Fruit fly (Drosophila melanogaster) whole organism, adult: ENCODE data around the gene CG6726.
A peak's percentile ranks its signal among the peaks of the same experiment; 100 is the strongest.

Experiments
- CG11617 ChIP-seq: fragments of 200-800 bp; sonication (Bioruptor generic); optimal IDR thresholded peaks from 2 replicates; lab custom pipeline; 2017; ENCODE audit warnings: mild to moderate bottlenecking, missing biosample characterization, missing genetic modification reagents, missing genetic modification characterization
- CG12768 ChIP-seq: fragments of 200-800 bp; sonication (Bioruptor generic); optimal IDR thresholded peaks from 2 replicates; lab custom pipeline; 2017; ENCODE audit warnings: missing biosample characterization, missing genetic modification characterization, mild to moderate bottlenecking, moderate library complexity, missing genetic modification reagents
- CG14711 ChIP-seq: fragments of 200-800 bp; sonication (Bioruptor generic); optimal IDR thresholded peaks from 2 replicates; lab custom pipeline; 2018; ENCODE audit warnings: missing biosample characterization, mild to moderate bottlenecking, missing genetic modification characterization, moderate library complexity
- CG1620 ChIP-seq: fragments of 200-800 bp; sonication (Bioruptor generic); optimal IDR thresholded peaks from 2 replicates; lab custom pipeline; 2016; ENCODE audit warnings: missing biosample characterization, missing genetic modification characterization
- CG33017 ChIP-seq: fragments of 200-800 bp; sonication (Bioruptor generic); optimal IDR thresholded peaks from 2 replicates; lab custom pipeline; 2018; ENCODE audit warnings: missing biosample characterization, mild to moderate bottlenecking, missing genetic modification characterization, moderate library complexity
- CG5204 ChIP-seq: fragments of 200-800 bp; sonication (Bioruptor generic); optimal IDR thresholded peaks from 2 replicates; lab custom pipeline; 2016; ENCODE audit warnings: missing biosample characterization, missing genetic modification characterization
- CG7045 ChIP-seq: fragments of 200-800 bp; sonication (Bioruptor generic); optimal IDR thresholded peaks from 2 replicates; lab custom pipeline; 2017; ENCODE audit warnings: missing biosample characterization, mild to moderate bottlenecking, missing genetic modification characterization
- CG7101 ChIP-seq: fragments of 200-800 bp; sonication (Bioruptor generic); optimal IDR thresholded peaks from 2 replicates; lab custom pipeline; 2018; ENCODE audit warnings: missing biosample characterization, mild to moderate bottlenecking, missing genetic modification characterization, moderate library complexity
- Clk ChIP-seq: fragments of 200-800 bp; sonication (Bioruptor generic); optimal IDR thresholded peaks from 2 replicates; lab custom pipeline; 2017; ENCODE audit warnings: missing biosample characterization, missing genetic modification characterization
- Crg-1 ChIP-seq: fragments of 200-800 bp; sonication (Bioruptor generic); optimal IDR thresholded peaks from 2 replicates; lab custom pipeline; 2016; ENCODE audit warnings: missing biosample characterization, missing genetic modification characterization
- Hr96 ChIP-seq: fragments of 200-800 bp; sonication (Bioruptor generic); optimal IDR thresholded peaks from 2 replicates; lab custom pipeline; 2016; ENCODE audit warnings: missing biosample characterization, missing genetic modification characterization
- Mnt ChIP-seq: fragments of 200-800 bp; sonication (Bioruptor generic); optimal IDR thresholded peaks from 2 replicates; lab custom pipeline; 2016; ENCODE audit warnings: missing biosample characterization, mild to moderate bottlenecking, missing genetic modification characterization
- bab1 ChIP-seq: fragments of 200-800 bp; sonication (Bioruptor generic); optimal IDR thresholded peaks from 3 replicates; lab custom pipeline; 2019; ENCODE audit warnings: missing biosample characterization, mild to moderate bottlenecking, missing genetic modification characterization, moderate library complexity
- cic ChIP-seq: fragments of 200-800 bp; sonication (Bioruptor generic); optimal IDR thresholded peaks from 2 replicates; lab custom pipeline; 2017; ENCODE audit warnings: missing biosample characterization, mild to moderate bottlenecking, missing genetic modification characterization, moderate library complexity
- cnc ChIP-seq, 2 experiments: fragments of >200 bp; optimal IDR thresholded peaks; 2 replicates each; lab custom pipeline; 2017
- kay ChIP-seq: fragments of 200-800 bp; sonication (Bioruptor generic); peaks from one replicate; lab custom pipeline; 2016; ENCODE audit warnings: missing biosample characterization, missing genetic modification characterization, borderline replicate concordance
- ovo ChIP-seq: fragments of 200-800 bp; sonication (Bioruptor generic); optimal IDR thresholded peaks from 2 replicates; lab custom pipeline; 2016; ENCODE audit warnings: missing biosample characterization, missing genetic modification characterization
- pad ChIP-seq: fragments of 200-800 bp; sonication (Bioruptor generic); optimal IDR thresholded peaks from 3 replicates; lab custom pipeline; 2017; ENCODE audit warnings: missing biosample characterization, missing genetic modification characterization, mild to moderate bottlenecking, moderate library complexity, missing genetic modification reagents
- tj ChIP-seq: fragments of 200-800 bp; sonication (Bioruptor generic); optimal IDR thresholded peaks from 3 replicates; lab custom pipeline; 2017; ENCODE audit warnings: missing biosample characterization, mild to moderate bottlenecking, missing genetic modification characterization, moderate library complexity
- toe ChIP-seq: fragments of 200-800 bp; sonication (Bioruptor generic); optimal IDR thresholded peaks from 2 replicates; lab custom pipeline; 2016; ENCODE audit warnings: missing biosample characterization, missing genetic modification characterization

Gene CG6726

DNA sequence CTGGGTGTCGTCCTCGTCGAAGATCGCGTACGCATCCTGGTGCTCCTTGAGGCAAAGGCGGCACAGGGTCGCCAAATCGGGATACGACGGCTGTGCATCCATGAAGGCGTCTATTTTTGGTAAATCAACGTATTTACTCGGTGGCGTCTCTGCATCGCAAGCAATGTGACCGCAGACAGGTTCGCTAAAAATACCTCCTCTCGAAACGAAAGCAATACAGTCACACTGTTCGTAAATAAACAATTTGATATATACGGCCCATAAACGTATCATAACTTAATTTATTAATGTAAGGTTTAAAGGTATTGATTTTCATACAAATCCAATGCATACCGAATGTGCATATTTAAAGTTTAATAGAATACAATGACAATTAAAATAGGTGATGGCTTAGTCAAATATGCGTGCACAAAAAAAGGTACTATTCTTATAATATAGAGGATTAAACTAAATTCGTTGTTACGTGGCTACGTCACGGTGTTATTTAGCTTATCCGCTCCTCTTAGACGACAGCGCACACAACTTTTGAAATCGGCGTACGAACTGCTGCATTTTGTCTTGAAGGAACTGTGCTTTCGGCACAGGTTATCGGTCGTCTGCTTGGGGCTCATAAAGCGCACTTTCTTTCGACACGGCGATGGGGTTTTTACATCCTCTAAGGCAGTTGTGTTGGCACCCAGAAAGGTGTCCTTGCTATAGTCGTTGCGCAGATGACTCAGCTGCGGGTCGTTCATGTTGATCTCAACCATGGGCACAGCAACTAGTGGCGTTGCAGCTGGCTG lies 34.9 kb downstream of the CG6726 start, which contains the start of gene CG31365:
Gene CG31365 (minus strand): TSS at position 182 of the 782 bp plus-strand sequence.
- TF ChIP-seq CG11617, result peak; percentile 28
- TF ChIP-seq bab1 (GFP tag; lab: Kevin White, UChicago), result peak; percentile 29
- TF ChIP-seq CG5204 (GFP tag; lab: Kevin White, UChicago), result no peak
- TF ChIP-seq Hr96, result no peak

- TF ChIP-seq CG12768, result no peak
- no peak for TF ChIP-seq CG5204 (GFP tag; lab: Kevin White, UChicago)
- no peak for TF ChIP-seq Mnt (GFP tag; lab: Kevin White, UChicago)
- no peak for TF ChIP-seq ovo (GFP tag; lab: Kevin White, UChicago)
- no peak for TF ChIP-seq Clk
- peak; percentile 49 for TF ChIP-seq bab1 (GFP tag; lab: Kevin White, UChicago)
Measured at dm6 chr3R:23127796-23128195, 36.3 kb downstream of the CG6726 start, which contains the start of gene CG31457. TSS of gene CG31457 (minus strand) at chr3R:23127981.

DNA sequence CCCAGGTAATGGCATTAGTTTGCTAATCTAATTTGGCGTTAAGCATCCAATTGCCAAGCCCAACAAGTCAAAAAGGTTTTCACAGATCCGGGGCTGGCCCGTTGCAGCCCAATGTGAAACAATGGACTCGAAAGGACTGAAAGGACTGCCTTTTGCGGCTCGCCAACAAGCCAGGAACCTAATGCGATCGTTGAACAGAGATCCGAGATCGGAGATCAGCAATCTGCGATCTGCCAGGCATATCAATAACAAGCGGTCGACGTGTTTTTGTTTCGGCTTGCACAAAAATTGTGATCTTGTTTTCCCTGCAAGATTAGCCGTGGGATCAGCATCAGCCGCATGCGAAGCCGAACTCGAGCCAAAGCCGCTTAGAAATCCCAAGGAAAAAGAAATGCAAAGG lies 38.1 kb downstream of the CG6726 start:
- no peak for TF ChIP-seq CG11617
- TF ChIP-seq Clk, result no peak
- TF ChIP-seq CG7101 (tag; lab: Kevin White, UChicago), result no peak
- no peak for TF ChIP-seq Mnt (GFP tag; lab: Kevin White, UChicago)
- TF ChIP-seq ovo (GFP tag; lab: Kevin White, UChicago), result no peak
- no peak for TF ChIP-seq CG1620 (GFP tag; lab: Kevin White, UChicago)
- TF ChIP-seq Hr96, result no peak

DNA sequence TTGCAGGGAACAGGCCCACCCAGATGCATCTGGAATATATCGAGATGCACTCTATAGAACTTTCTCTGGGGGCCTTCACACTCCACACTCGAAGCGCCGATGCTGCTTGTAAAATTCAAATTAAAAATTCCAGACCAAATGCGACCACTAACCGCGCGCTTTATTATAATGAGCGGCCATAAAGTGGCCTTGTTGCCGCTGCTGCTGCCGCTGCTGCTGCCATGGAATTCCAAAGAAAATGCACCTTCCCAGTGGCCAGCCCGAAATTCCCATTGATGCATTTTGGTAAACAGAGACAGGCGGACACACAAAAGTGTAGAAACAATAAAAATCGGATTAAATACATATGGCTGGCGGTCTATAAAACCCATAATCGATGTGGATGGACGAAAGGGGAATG lies 38.7 kb downstream of the CG6726 start:
- TF ChIP-seq toe (GFP tag; lab: Kevin White, UChicago), result no peak
- no peak for TF ChIP-seq Mnt (GFP tag; lab: Kevin White, UChicago)
- TF ChIP-seq pad (GFP tag; lab: Kevin White, UChicago), result no peak
- TF ChIP-seq CG14711 (tag; lab: Kevin White, UChicago), result no peak
- no peak for TF ChIP-seq CG1620 (GFP tag; lab: Kevin White, UChicago)
- TF ChIP-seq CG33017 (tag; lab: Kevin White, UChicago), result no peak
- no peak for TF ChIP-seq cic
- no peak for TF ChIP-seq kay (GFP tag; lab: Kevin White, UChicago)
- no peak for TF ChIP-seq CG7045

DNA sequence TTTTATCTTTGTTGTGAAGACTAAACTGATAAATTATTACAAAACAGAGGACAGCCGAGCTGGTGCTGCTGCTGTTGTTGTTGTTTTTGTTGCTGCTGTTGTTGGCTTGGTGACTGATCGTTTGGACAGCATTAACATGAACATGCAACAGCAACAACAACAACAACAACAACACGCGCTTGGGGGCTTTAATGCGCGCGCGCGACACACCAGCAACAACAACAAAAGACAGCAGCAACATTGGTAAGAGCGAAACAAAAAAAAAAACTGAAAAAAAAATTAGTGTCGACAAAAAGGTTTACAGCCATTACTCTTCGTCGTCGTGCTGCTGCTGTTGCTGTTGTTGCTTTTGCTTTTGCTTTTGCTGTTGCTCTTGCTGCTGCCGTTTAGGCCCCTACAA lies 39.4 kb downstream of the CG6726 start:
- TF ChIP-seq Hr96 (no peak), CG7045 (no peak), CG12768 (no peak), CG7101 (tag; lab: Kevin White, UChicago) (no peak), cnc (optimal IDR thresholded peaks at IDR 0.05; lab: Kevin White, UChicago) (no peak), CG11617 (no peak), ovo (GFP tag; lab: Kevin White, UChicago) (no peak), CG1620 (GFP tag; lab: Kevin White, UChicago) (no peak), toe (GFP tag; lab: Kevin White, UChicago) (no peak), CG33017 (tag; lab: Kevin White, UChicago) (no peak), Mnt (GFP tag; lab: Kevin White, UChicago) (no peak), CG5204 (GFP tag; lab: Kevin White, UChicago) (no peak), kay (GFP tag; lab: Kevin White, UChicago) (no peak), pad (GFP tag; lab: Kevin White, UChicago) (no peak), bab1 (GFP tag; lab: Kevin White, UChicago) (no peak), Clk (no peak), CG14711 (tag; lab: Kevin White, UChicago) (no peak), cic (no peak), tj (GFP tag; lab: Kevin White, UChicago) (no peak)

DNA sequence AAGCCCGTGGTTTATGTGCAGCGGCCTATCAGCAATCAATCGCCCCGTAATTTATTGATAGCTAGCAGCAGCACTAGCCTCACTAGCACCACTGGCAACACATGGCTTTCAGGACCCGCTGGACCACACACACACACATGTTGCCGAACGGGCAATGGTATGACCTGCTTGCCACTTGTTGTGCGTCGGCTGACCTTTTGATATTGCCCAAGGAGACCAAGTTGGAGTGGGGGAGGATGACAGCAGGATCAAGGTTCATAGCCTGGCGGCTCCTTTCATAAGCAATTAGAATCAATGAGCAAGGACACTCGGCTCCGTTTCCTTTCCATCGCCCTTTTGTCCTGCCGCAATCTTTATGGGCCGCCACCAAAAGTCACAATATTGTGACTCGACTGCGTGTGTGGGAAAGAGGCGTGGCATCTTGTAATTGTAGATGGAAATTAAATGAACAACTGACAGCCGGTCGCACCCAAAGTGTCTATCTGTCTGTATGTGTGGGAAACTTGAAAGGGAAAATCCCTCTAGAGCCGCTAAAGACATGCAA lies 39.9 kb downstream of the CG6726 start:
- no peak for TF ChIP-seq CG7101 (tag; lab: Kevin White, UChicago)
- TF ChIP-seq CG5204 (GFP tag; lab: Kevin White, UChicago), result no peak
- TF ChIP-seq CG11617, result no peak
- no peak for TF ChIP-seq CG1620 (GFP tag; lab: Kevin White, UChicago)
- no peak for TF ChIP-seq bab1 (GFP tag; lab: Kevin White, UChicago)
- no peak for TF ChIP-seq Crg-1 (GFP tag; lab: Kevin White, UChicago)
- TF ChIP-seq Clk, result no peak
- TF ChIP-seq ovo (GFP tag; lab: Kevin White, UChicago), result no peak
- TF ChIP-seq CG7045, result no peak
- no peak for TF ChIP-seq Mnt (GFP tag; lab: Kevin White, UChicago)
- no peak for TF ChIP-seq cnc (optimal IDR thresholded peaks at IDR 0.05; lab: Kevin White, UChicago)
- no peak for TF ChIP-seq cic
- no peak for TF ChIP-seq Hr96
- no peak for TF ChIP-seq tj (GFP tag; lab: Kevin White, UChicago)
- TF ChIP-seq CG14711 (tag; lab: Kevin White, UChicago), result no peak
- no peak for TF ChIP-seq pad (GFP tag; lab: Kevin White, UChicago)
- no peak for TF ChIP-seq CG33017 (tag; lab: Kevin White, UChicago)
- no peak for TF ChIP-seq CG12768
- no peak for TF ChIP-seq toe (GFP tag; lab: Kevin White, UChicago)
